Worm (Caenorhabditis elegans) whole organism, L3 larva: ENCODE measurements around the gene tre-2.

Experiments used
- ceh-16 ChIP-seq: sonication (generic microtip); optimal IDR thresholded peaks from 2 replicates; lab custom pipeline; 2017; ENCODE audit warnings: missing biosample characterization, missing genetic modification characterization
- daf-12 ChIP-seq: fragments of 150-350 bp; optimal IDR thresholded peaks from 2 replicates; lab custom pipeline; 2014; ENCODE audit warnings: missing biosample characterization, missing genetic modification reagents, missing genetic modification characterization
- elt-1 ChIP-seq: fragments of 150-350 bp; optimal IDR thresholded peaks from 2 replicates; lab custom pipeline; 2014; ENCODE audit warnings: missing biosample characterization, missing genetic modification characterization
- elt-3 ChIP-seq, 3 experiments: fragments of 150-350 bp in 1 of 3; sonication (generic microtip) in 2 of 3; optimal IDR thresholded peaks; 2 replicates in 2 of 3; 4 replicates in 1 of 3; lab custom pipeline; 2014 to 2017; ENCODE audit warnings: missing biosample characterization in 3 of 3, missing genetic modification characterization in 3 of 3
- jun-1 ChIP-seq: fragments of 150-350 bp; optimal IDR thresholded peaks from 2 replicates; lab custom pipeline; 2014; ENCODE audit warnings: missing biosample characterization, missing genetic modification reagents, missing genetic modification characterization
- nhr-237 ChIP-seq: fragments of 150-350 bp; optimal IDR thresholded peaks from 2 replicates; lab custom pipeline; 2014; ENCODE audit warnings: missing biosample characterization, missing genetic modification characterization
- nhr-25 ChIP-seq: sonication (generic microtip); optimal IDR thresholded peaks from 2 replicates; lab custom pipeline; 2017; ENCODE audit warnings: missing biosample characterization, missing genetic modification characterization
- nhr-77 ChIP-seq: fragments of 150-350 bp; optimal IDR thresholded peaks from 2 replicates; lab custom pipeline; 2014; ENCODE audit warnings: missing biosample characterization, missing genetic modification characterization
- skn-1 ChIP-seq: fragments of 150-350 bp; optimal IDR thresholded peaks from 2 replicates; lab custom pipeline; 2014; ENCODE audit warnings: missing biosample characterization, missing genetic modification characterization
- snpc-4 ChIP-seq: fragments of 150-350 bp; optimal IDR thresholded peaks from 2 replicates; lab custom pipeline; 2014; ENCODE audit warnings: missing biosample characterization, missing genetic modification characterization
- unc-39 ChIP-seq: sonication (generic microtip); optimal IDR thresholded peaks from 4 replicates; lab custom pipeline; 2017; ENCODE audit warnings: missing biosample characterization, missing genetic modification characterization
- unc-62 ChIP-seq: fragments of 150-350 bp; sonication (generic microtip); optimal IDR thresholded peaks from 4 replicates; lab custom pipeline; 2014; ENCODE audit warnings: missing biosample characterization, missing genetic modification reagents, missing genetic modification characterization
- zag-1 ChIP-seq: fragments of 150-350 bp; optimal IDR thresholded peaks from 2 replicates; lab custom pipeline; 2014; ENCODE audit warnings: missing biosample characterization, missing genetic modification characterization
- ztf-4 ChIP-seq: fragments of 150-350 bp; optimal IDR thresholded peaks from 2 replicates; lab custom pipeline; 2014; ENCODE audit warnings: missing biosample characterization, missing genetic modification characterization

DNA sequence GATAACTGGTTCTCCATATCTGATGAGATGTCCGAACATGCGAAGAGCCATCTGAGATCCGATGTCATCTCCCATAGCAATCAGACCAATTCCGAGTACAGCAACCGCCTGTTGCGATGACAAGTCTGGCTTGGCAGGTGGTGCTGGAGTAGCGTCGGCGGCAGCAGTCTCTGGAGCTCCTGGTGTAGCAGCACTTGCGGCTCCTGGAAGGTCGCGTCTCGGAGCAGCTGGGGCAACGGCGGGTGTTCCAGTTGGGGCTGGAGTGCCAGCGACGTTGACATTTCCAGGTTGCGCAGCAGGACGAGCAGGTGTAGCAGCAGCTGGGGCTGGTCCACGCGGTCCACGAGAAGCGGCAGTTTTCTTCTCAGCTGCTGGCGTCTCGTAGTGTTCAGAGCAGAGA lies 24.2 kb upstream of the tre-2 start:
- TF ChIP-seq elt-3 (tag; optimal IDR thresholded peaks at IDR 0.05; lab: Kevin White, UChicago) (no peak), snpc-4 (tag; lab: Kevin White, UChicago) (no peak), jun-1 (tag; lab: Kevin White, UChicago) (no peak), zag-1 (tag; lab: Kevin White, UChicago) (no peak), nhr-237 (tag; lab: Kevin White, UChicago) (no peak), unc-62 (GFP tag; lab: Kevin White, UChicago) (no peak), skn-1 (tag; lab: Kevin White, UChicago) (no peak), nhr-25 (no peak), daf-12 (no peak), elt-1 (no peak), nhr-77 (tag; lab: Kevin White, UChicago) (no peak), ceh-16 (tag; lab: Kevin White, UChicago) (no peak), unc-39 (tag; lab: Kevin White, UChicago) (no peak), ztf-4 (tag; lab: Kevin White, UChicago) (no peak)
